Worm (Caenorhabditis elegans) whole organism, late embryonic: ENCODE measurements around the gene Y46D2A.3.

ENCODE experiments used
- C08G9.2 ChIP-seq: sonication (generic microtip); optimal IDR thresholded peaks from 2 replicates; lab custom pipeline; 2016; ENCODE audit warnings: mild to moderate bottlenecking, missing genetic modification characterization, moderate library complexity, missing compliant biosample characterization
- ahr-1 ChIP-seq: sonication (generic microtip); optimal IDR thresholded peaks from 2 replicates; lab custom pipeline; 2016; ENCODE audit warnings: missing genetic modification characterization, missing compliant biosample characterization
- ama-1 ChIP-seq: fragments of 150-350 bp; optimal IDR thresholded peaks from 2 replicates; lab custom pipeline; 2014
- ceh-14 ChIP-seq: sonication (generic microtip); optimal IDR thresholded peaks from 2 replicates; lab custom pipeline; 2016; ENCODE audit warnings: missing genotype, missing genetic modification characterization, missing compliant biosample characterization
- ceh-2 ChIP-seq: sonication (generic microtip); optimal IDR thresholded peaks from 2 replicates; lab custom pipeline; 2016; ENCODE audit warnings: missing genotype, missing genetic modification characterization, missing compliant biosample characterization
- ceh-22 ChIP-seq: sonication (generic microtip); optimal IDR thresholded peaks from 2 replicates; lab custom pipeline; 2017; ENCODE audit warnings: missing biosample characterization, missing genetic modification characterization
- ceh-30 ChIP-seq: fragments of 150-350 bp; optimal IDR thresholded peaks from 2 replicates; lab custom pipeline; 2014; ENCODE audit warnings: missing biosample characterization, missing genetic modification characterization
- ceh-48 ChIP-seq: sonication (generic microtip); optimal IDR thresholded peaks from 2 replicates; lab custom pipeline; 2016; ENCODE audit warnings: missing genetic modification characterization, inconsistent platforms, missing compliant biosample characterization
- ceh-9 ChIP-seq: sonication (generic microtip); optimal IDR thresholded peaks from 2 replicates; lab custom pipeline; 2016; ENCODE audit warnings: mild to moderate bottlenecking, missing genetic modification characterization, inconsistent platforms, missing compliant biosample characterization
- che-1 ChIP-seq: sonication (generic microtip); optimal IDR thresholded peaks from 2 replicates; lab custom pipeline; 2016; ENCODE audit warnings: mild to moderate bottlenecking, missing genetic modification characterization, missing compliant biosample characterization
- elt-2 ChIP-seq: sonication (generic microtip); optimal IDR thresholded peaks from 2 replicates; lab custom pipeline; 2016; ENCODE audit warnings: missing genetic modification reagents, missing genetic modification characterization, missing compliant biosample characterization
- elt-4 ChIP-seq: sonication (generic microtip); optimal IDR thresholded peaks from 2 replicates; lab custom pipeline; 2016; ENCODE audit warnings: missing genetic modification characterization, missing compliant biosample characterization
- fax-1 ChIP-seq: sonication (generic microtip); optimal IDR thresholded peaks from 2 replicates; lab custom pipeline; 2016; ENCODE audit warnings: missing genotype, missing genetic modification characterization, missing compliant biosample characterization
- hlh-13 ChIP-seq: fragments of 200-800 bp; sonication (Bioruptor generic); optimal IDR thresholded peaks from 2 replicates; lab custom pipeline; 2018; ENCODE audit warnings: mild to moderate bottlenecking, missing genetic modification characterization, missing compliant biosample characterization
- lim-6 ChIP-seq: sonication (generic microtip); optimal IDR thresholded peaks from 2 replicates; lab custom pipeline; 2016; ENCODE audit warnings: missing genetic modification characterization, missing compliant biosample characterization
- mec-3 ChIP-seq: sonication (generic microtip); optimal IDR thresholded peaks from 2 replicates; lab custom pipeline; 2016; ENCODE audit warnings: borderline replicate concordance, missing genetic modification characterization, missing compliant biosample characterization
- nhr-11 ChIP-seq: fragments of 150-350 bp; optimal IDR thresholded peaks from 2 replicates; lab custom pipeline; 2014; ENCODE audit warnings: missing biosample characterization, missing genetic modification characterization
- nhr-232 ChIP-seq: sonication (generic microtip); optimal IDR thresholded peaks from 2 replicates; lab custom pipeline; 2016; ENCODE audit warnings: missing genetic modification characterization, missing compliant biosample characterization
- npax-4 ChIP-seq: sonication (generic microtip); optimal IDR thresholded peaks from 2 replicates; lab custom pipeline; 2016; ENCODE audit warnings: missing genetic modification characterization, missing compliant biosample characterization
- odd-2 ChIP-seq: sonication (generic microtip); optimal IDR thresholded peaks from 2 replicates; lab custom pipeline; 2017; ENCODE audit warnings: antibody characterized with exemption, mild to moderate bottlenecking, missing genetic modification characterization, missing compliant biosample characterization
- pha-2 ChIP-seq: sonication (generic microtip); optimal IDR thresholded peaks from 2 replicates; lab custom pipeline; 2017; ENCODE audit warnings: mild to moderate bottlenecking, missing genetic modification characterization, missing compliant biosample characterization
- pros-1 ChIP-seq: fragments of 150-350 bp; optimal IDR thresholded peaks from 2 replicates; lab custom pipeline; 2014; ENCODE audit warnings: missing biosample characterization, missing genetic modification reagents, missing genetic modification characterization
- rnt-1 ChIP-seq: sonication (generic microtip); optimal IDR thresholded peaks from 2 replicates; lab custom pipeline; 2016; ENCODE audit warnings: missing genetic modification characterization, missing compliant biosample characterization
- sox-2 ChIP-seq: fragments of 200-800 bp; sonication (Bioruptor generic); IDR thresholded peaks from 2 replicates; pipeline ENCODE4 v1.3.6; 2022; ENCODE audit warnings: missing genetic modification reagents, missing genetic modification characterization, missing compliant biosample characterization
- sox-4 ChIP-seq: sonication (generic microtip); optimal IDR thresholded peaks from 2 replicates; lab custom pipeline; 2017; ENCODE audit warnings: mild to moderate bottlenecking, missing genetic modification characterization, inconsistent platforms, missing compliant biosample characterization
- tbx-2 ChIP-seq: sonication (generic microtip); optimal IDR thresholded peaks from 2 replicates; lab custom pipeline; 2016; ENCODE audit warnings: missing genetic modification characterization, missing compliant biosample characterization
- tbx-7 ChIP-seq: sonication (generic microtip); optimal IDR thresholded peaks from 2 replicates; lab custom pipeline; 2016; ENCODE audit warnings: missing genotype, missing genetic modification characterization, missing compliant biosample characterization
- unc-3 ChIP-seq, 2 experiments: fragments of 200-800 bp in 1 of 2; sonication (Bioruptor generic) in 1 of 2; sonication (generic microtip) in 1 of 2; conservative IDR thresholded peaks in 1 of 2; optimal IDR thresholded peaks in 1 of 2; 2 replicates each; pipeline versions ENCODE4 v1.3.6 to Lab custom; 2016 to 2022; ENCODE audit warnings: missing compliant biosample characterization in 2 of 2, missing genetic modification characterization in 2 of 2, missing genetic modification reagents in 1 of 2
- unc-42 ChIP-seq: sonication (generic microtip); optimal IDR thresholded peaks from 2 replicates; lab custom pipeline; 2016; ENCODE audit warnings: missing genotype, missing genetic modification characterization, missing compliant biosample characterization
- unc-55 ChIP-seq: sonication (generic microtip); optimal IDR thresholded peaks from 2 replicates; lab custom pipeline; 2017; ENCODE audit warnings: missing biosample characterization, missing genetic modification reagents, missing genetic modification characterization
- unc-86 ChIP-seq: sonication (generic microtip); optimal IDR thresholded peaks from 2 replicates; lab custom pipeline; 2016; ENCODE audit warnings: missing genetic modification characterization, missing compliant biosample characterization
- zip-5 ChIP-seq: sonication (generic microtip); optimal IDR thresholded peaks from 2 replicates; lab custom pipeline; 2016; ENCODE audit warnings: missing genetic modification characterization, missing compliant biosample characterization
- ztf-16 ChIP-seq: sonication (generic microtip); optimal IDR thresholded peaks from 2 replicates; lab custom pipeline; 2017; ENCODE audit warnings: missing genetic modification characterization, missing compliant biosample characterization

Y46D2A.3 gene

ce11 chrII:3310957-3311657, 15.9 kb downstream of the Y46D2A.3 start:
- TF ChIP-seq mec-3 (tag; lab: Kevin White, UChicago) (no peak), lim-6 (tag; lab: Kevin White, UChicago) (no peak), unc-55 (no peak), ceh-48 (tag; lab: Kevin White, UChicago) (peak; percentile 73), nhr-232 (tag; lab: Kevin White, UChicago) (no peak), pha-2 (tag; lab: Kevin White, UChicago) (no peak), ceh-22 (tag; lab: Kevin White, UChicago) (no peak), ztf-16 (tag; lab: Kevin White, UChicago) (no peak), fax-1 (no peak), unc-3 (GFP tag; conservative IDR thresholded peaks at IDR 0.05; lab: Robert Waterston, UW) (no peak), unc-3 (tag; optimal IDR thresholded peaks at IDR 0.05; lab: Kevin White, UChicago) (no peak), ahr-1 (tag; lab: Kevin White, UChicago) (no peak), odd-2 (tag; lab: Kevin White, UChicago) (no peak), unc-42 (tag; lab: Kevin White, UChicago) (no peak), npax-4 (no peak), elt-2 (tag; lab: Kevin White, UChicago) (peak; percentile 68), ceh-30 (tag; lab: Kevin White, UChicago) (no peak), rnt-1 (tag; lab: Kevin White, UChicago) (peak; percentile 12)

ce11 chrII:3303582-3303981, 23.4 kb downstream of the Y46D2A.3 start:
- TF ChIP-seq ceh-48 (tag; lab: Kevin White, UChicago) (peak; percentile 45), ceh-22 (tag; lab: Kevin White, UChicago) (no peak), ceh-14 (tag; lab: Kevin White, UChicago) (no peak), nhr-232 (tag; lab: Kevin White, UChicago) (no peak), ama-1 (peak; percentile 4), unc-55 (peak; percentile 21)

ce11 chrII:3299457-3299856, 27.5 kb downstream of the Y46D2A.3 start, which contains the start of gene btb-22:
TSS of gene btb-22 (plus strand) at chrII:3299757.
- no peak for TF ChIP-seq tbx-2 (tag; lab: Kevin White, UChicago)
- TF ChIP-seq mec-3 (tag; lab: Kevin White, UChicago), result no peak
- no peak for TF ChIP-seq ceh-9 (tag; lab: Kevin White, UChicago)
- no peak for TF ChIP-seq sox-4 (tag; lab: Kevin White, UChicago)
- no peak for TF ChIP-seq unc-86 (tag; lab: Kevin White, UChicago)
- no peak for TF ChIP-seq C08G9.2 (tag; lab: Kevin White, UChicago)
- TF ChIP-seq rnt-1 (tag; lab: Kevin White, UChicago), result no peak
- no peak for TF ChIP-seq zip-5
- TF ChIP-seq pros-1 (tag; lab: Kevin White, UChicago), result no peak
- no peak for TF ChIP-seq nhr-11 (tag; lab: Kevin White, UChicago)
- TF ChIP-seq tbx-7 (tag; lab: Kevin White, UChicago), result no peak
- no peak for TF ChIP-seq unc-3 (GFP tag; conservative IDR thresholded peaks at IDR 0.05; lab: Robert Waterston, UW)
- TF ChIP-seq unc-3 (tag; optimal IDR thresholded peaks at IDR 0.05; lab: Kevin White, UChicago), result no peak
- TF ChIP-seq hlh-13, result no peak
- no peak for TF ChIP-seq ceh-2 (tag; lab: Kevin White, UChicago)
- TF ChIP-seq, all 69 proteins: peak for 0

ce11 chrII:3297914-3298313, 29.1 kb downstream of the Y46D2A.3 start, which contains the start of gene btb-18:
TSS of gene btb-18 (plus strand) at chrII:3298214.
- TF ChIP-seq sox-2 (GFP tag; lab: Robert Waterston, UW), result no peak
- TF ChIP-seq unc-42 (tag; lab: Kevin White, UChicago), result no peak
- no peak for TF ChIP-seq che-1 (tag; lab: Kevin White, UChicago)
- TF ChIP-seq, all 69 proteins: peak for 0

- peak; percentile 15 for TF ChIP-seq elt-2 (tag; lab: Kevin White, UChicago)
- TF ChIP-seq elt-4 (tag; lab: Kevin White, UChicago), result no peak
- TF ChIP-seq, all 69 proteins: peak for 1
Measured at ce11 chrII:3296644-3297043, 30.4 kb downstream of the Y46D2A.3 start, which contains the start of gene btb-16. TSS of gene btb-16 (plus strand) at chrII:3296883.
